Worm (Caenorhabditis elegans): ENCODE measurements around the gene Y73B6BL.288.

ce11 chrIV:6365045-6365444 is 22.7 kb upstream of the Y73B6BL.288 start, which contains the start of gene Y73B6BL.270:
- TF ChIP-seq dao-5 (tag; optimal IDR thresholded peaks at IDR 0.05) (no peak), him-1 (tag; optimal IDR thresholded peaks at IDR 0.05) (no peak), W03F9.2 (tag; optimal IDR thresholded peaks at IDR 0.05) (no peak)

All from whole organism, L4/young adult.